Worm (Caenorhabditis elegans): Measurements from ENCODE around the gene T23F2.3.

ce11 chrX:5509114-5509877 lies 2.8 kb downstream of the T23F2.3 start:
- no peak for TF ChIP-seq F13H6.1 (tag; optimal IDR thresholded peaks at IDR 0.05)
- no peak for TF ChIP-seq unc-42 (tag; optimal IDR thresholded peaks at IDR 0.05)
- no peak for TF ChIP-seq nfya-1 (tag; optimal IDR thresholded peaks at IDR 0.05)
- no peak for TF ChIP-seq pha-4 (tag; optimal IDR thresholded peaks at IDR 0.05)
- TF ChIP-seq ztf-16 (tag; optimal IDR thresholded peaks at IDR 0.05): no peak
- TF ChIP-seq fkh-10 (GFP tag; optimal IDR thresholded peaks at IDR 0.05): no peak
- TF ChIP-seq C38D4.7 (GFP tag; optimal IDR thresholded peaks at IDR 0.05): no peak
- no peak for TF ChIP-seq sox-2 (GFP tag; IDR thresholded peaks at IDR 0.05)
- no peak for TF ChIP-seq tbx-7 (tag; optimal IDR thresholded peaks at IDR 0.05)
